Fruit fly (Drosophila melanogaster) whole organism, embryonic: ENCODE data around the gene CG3603.

Source experiments
- ATbp ChIP-seq: fragments of 200-800 bp; sonication (Bioruptor generic); optimal IDR thresholded peaks from 2 replicates; lab custom pipeline; 2017; ENCODE audit warnings: missing biosample characterization, mild to moderate bottlenecking, missing genetic modification characterization, missing genetic modification reagents
- BEAF-32 ChIP-seq: fragments of 200-800 bp; sonication (Bioruptor generic); optimal IDR thresholded peaks from 3 replicates; lab custom pipeline; 2017; ENCODE audit warnings: missing biosample characterization, missing genetic modification characterization, mild to moderate bottlenecking, moderate library complexity, missing genetic modification reagents
- CG14710 ChIP-seq: fragments of 200-800 bp; sonication (Bioruptor generic); optimal IDR thresholded peaks from 3 replicates; lab custom pipeline; 2019; ENCODE audit warnings: missing biosample characterization, mild to moderate bottlenecking, missing genetic modification characterization, moderate library complexity
- CG14860 ChIP-seq: fragments of 200-800 bp; sonication (Bioruptor generic); IDR thresholded peaks from 3 replicates; pipeline ENCODE4 v1.3.6; 2022; ENCODE audit warnings: missing biosample characterization, missing genetic modification characterization; ENCODE audit not compliant: partially characterized antibody
- CG15479 ChIP-seq: fragments of 200-800 bp; sonication (Bioruptor generic); optimal IDR thresholded peaks from 3 replicates; lab custom pipeline; 2019; ENCODE audit warnings: missing biosample characterization, mild to moderate bottlenecking, missing genetic modification characterization, moderate library complexity
- CG2678 ChIP-seq: fragments of 200-800 bp; sonication (Bioruptor generic); optimal IDR thresholded peaks from 3 replicates; lab custom pipeline; 2019; ENCODE audit warnings: missing biosample characterization, mild to moderate bottlenecking, missing genetic modification characterization, moderate library complexity
- CG31365 ChIP-seq: fragments of 200-800 bp; sonication (Bioruptor generic); optimal IDR thresholded peaks from 2 replicates; lab custom pipeline; 2018; ENCODE audit warnings: missing biosample characterization, mild to moderate bottlenecking, missing genetic modification characterization
- Dip3 ChIP-seq: fragments of 200-800 bp; sonication (Bioruptor generic); optimal IDR thresholded peaks from 3 replicates; lab custom pipeline; 2016; ENCODE audit warnings: missing biosample characterization, missing genetic modification characterization
- Hand ChIP-seq: fragments of 200-800 bp; sonication (Bioruptor generic); optimal IDR thresholded peaks from 2 replicates; lab custom pipeline; 2017; ENCODE audit warnings: mild to moderate bottlenecking, missing biosample characterization, missing genetic modification reagents, missing genetic modification characterization
- Jarid2 ChIP-seq: fragments of 200-800 bp; sonication (Bioruptor generic); optimal IDR thresholded peaks from 3 replicates; lab custom pipeline; 2017; ENCODE audit warnings: mild to moderate bottlenecking, missing biosample characterization, missing genetic modification reagents, missing genetic modification characterization
- dati ChIP-seq: fragments of 200-800 bp; sonication (Bioruptor generic); IDR thresholded peaks from 2 replicates; pipeline ENCODE4 v1.3.6; 2022; ENCODE audit warnings: missing biosample characterization, missing genetic modification characterization
- h ChIP-seq: fragments of >200 bp; optimal IDR thresholded peaks from 2 replicates; lab custom pipeline; 2017
- mld ChIP-seq: fragments of 200-800 bp; sonication (Bioruptor generic); IDR thresholded peaks from 3 replicates; pipeline ENCODE4 v1.3.6; 2022; ENCODE audit warnings: missing biosample characterization, missing genetic modification characterization; ENCODE audit not compliant: partially characterized antibody
- sr ChIP-seq: fragments of 200-800 bp; sonication (Bioruptor generic); IDR thresholded peaks from 3 replicates; pipeline ENCODE4 v1.3.6; 2022; ENCODE audit warnings: missing biosample characterization, missing genetic modification characterization

DNA sequence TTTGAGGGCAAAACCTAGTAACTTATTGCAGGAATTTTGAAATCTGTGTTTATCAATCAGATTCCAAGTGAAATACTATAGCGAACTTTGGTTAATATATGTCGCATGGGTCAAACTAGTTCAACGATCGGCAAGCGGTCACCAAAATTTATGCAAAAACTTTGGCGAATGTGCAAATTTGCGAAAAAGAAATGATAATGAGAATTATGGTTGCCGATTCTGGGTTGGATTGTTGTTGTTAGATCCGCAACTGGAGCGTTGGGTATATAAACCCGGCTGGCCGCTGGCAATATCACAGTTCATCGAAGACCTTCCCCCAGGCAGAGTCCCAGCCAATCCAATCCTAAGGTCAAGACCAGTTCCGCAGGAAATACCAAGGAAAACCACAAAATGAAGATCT lies 4.7 kb upstream of the CG3603 start, which contains the start of gene CG14422:
- TF ChIP-seq sr (GFP tag; lab: Robert Waterston, UW), result no peak
- no peak for TF ChIP-seq Dip3 (GFP tag; lab: Kevin White, UChicago)
- TF ChIP-seq CG14710 (tag; lab: Kevin White, UChicago), result no peak
- no peak for TF ChIP-seq dati (GFP tag; lab: Robert Waterston, UW)
- no peak for TF ChIP-seq BEAF-32 (GFP tag; lab: Kevin White, UChicago)
- TF ChIP-seq mld, result no peak
- no peak for TF ChIP-seq h (lab: Kevin White, UChicago)
- TF ChIP-seq ATbp, result no peak
- no peak for TF ChIP-seq CG2678
- TF ChIP-seq Jarid2 (GFP tag; lab: Kevin White, UChicago), result no peak
- no peak for TF ChIP-seq CG14860
- no peak for TF ChIP-seq CG31365 (tag; lab: Kevin White, UChicago)
- no peak for TF ChIP-seq Hand
- TF ChIP-seq CG15479 (GFP tag; lab: Kevin White, UChicago), result no peak
